Worm (Caenorhabditis elegans) whole organism, L2 larva: Measurements from ENCODE around the gene lpr-5.

Source experiments
- F13H6.1 ChIP-seq: sonication (generic microtip); optimal IDR thresholded peaks from 2 replicates; lab custom pipeline; 2016; ENCODE audit warnings: missing genetic modification characterization, missing compliant biosample characterization
- ZK546.5 ChIP-seq: sonication (generic microtip); optimal IDR thresholded peaks from 2 replicates; lab custom pipeline; 2017; ENCODE audit warnings: missing biosample characterization, missing genetic modification characterization
- blmp-1 ChIP-seq: sonication (generic microtip); optimal IDR thresholded peaks from 2 replicates; lab custom pipeline; 2017; ENCODE audit warnings: missing genetic modification characterization, mild to moderate bottlenecking, missing compliant biosample characterization, antibody characterized with exemption, moderate library complexity; ENCODE audit not compliant: insufficient read depth
- fos-1 ChIP-seq: fragments of 150-350 bp; optimal IDR thresholded peaks from 2 replicates; lab custom pipeline; 2014; ENCODE audit warnings: missing biosample characterization, missing genetic modification characterization
- lsy-2 ChIP-seq, 2 experiments: fragments of 150-350 bp in 1 of 2; sonication (generic microtip) in 1 of 2; optimal IDR thresholded peaks; 2 replicates each; lab custom pipeline; 2014 to 2017; ENCODE audit warnings: missing biosample characterization in 2 of 2, missing genetic modification characterization in 2 of 2
- nhr-11 ChIP-seq: fragments of 150-350 bp; optimal IDR thresholded peaks from 2 replicates; lab custom pipeline; 2014; ENCODE audit warnings: missing biosample characterization, missing genetic modification characterization
- nhr-237 ChIP-seq: fragments of 150-350 bp; optimal IDR thresholded peaks from 2 replicates; lab custom pipeline; 2014; ENCODE audit warnings: missing biosample characterization, missing genetic modification characterization
- nhr-25 ChIP-seq: fragments of 150-350 bp; sonication (generic microtip); optimal IDR thresholded peaks from 3 replicates; lab custom pipeline; 2014; ENCODE audit warnings: missing biosample characterization, missing genetic modification characterization
- nhr-77 ChIP-seq: fragments of 150-350 bp; optimal IDR thresholded peaks from 2 replicates; lab custom pipeline; 2014; ENCODE audit warnings: missing biosample characterization, missing genetic modification characterization
- skn-1 ChIP-seq: sonication (generic microtip); optimal IDR thresholded peaks from 2 replicates; lab custom pipeline; 2017; ENCODE audit warnings: missing biosample characterization, missing genetic modification characterization
- zag-1 ChIP-seq: fragments of 150-350 bp; optimal IDR thresholded peaks from 2 replicates; lab custom pipeline; 2014; ENCODE audit warnings: missing biosample characterization, missing genetic modification characterization
- ztf-11 ChIP-seq: sonication (generic microtip); optimal IDR thresholded peaks from 2 replicates; lab custom pipeline; 2017; ENCODE audit warnings: missing biosample characterization, missing genetic modification characterization

ce11 chrX:11060940-11061339 lies 983 bp upstream of the lpr-5 start:
- TF ChIP-seq skn-1 (tag; lab: Kevin White, UChicago) (no peak), nhr-25 (tag; lab: Kevin White, UChicago) (no peak), nhr-11 (tag; lab: Kevin White, UChicago) (no peak), fos-1 (tag; lab: Kevin White, UChicago) (no peak), F13H6.1 (no peak), blmp-1 (tag; lab: Kevin White, UChicago) (peak; percentile 56), lsy-2 (tag; optimal IDR thresholded peaks at IDR 0.05; lab: Kevin White, UChicago) (no peak), ZK546.5 (no peak), nhr-237 (tag; lab: Kevin White, UChicago) (no peak), zag-1 (no peak), nhr-77 (tag; lab: Kevin White, UChicago) (no peak), ztf-11 (tag; lab: Kevin White, UChicago) (no peak)
